Fruit fly (Drosophila melanogaster) whole organism, embryonic: Measurements from ENCODE around the gene CG11905.

Source experiments
- Antp ChIP-seq: fragments of 200-800 bp; sonication (Bioruptor generic); optimal IDR thresholded peaks from 3 replicates; lab custom pipeline; 2016; ENCODE audit warnings: missing biosample characterization, missing genetic modification characterization
- Atf-2 ChIP-seq: fragments of 200-800 bp; sonication (Bioruptor generic); optimal IDR thresholded peaks from 2 replicates; lab custom pipeline; 2016; ENCODE audit warnings: missing biosample characterization, missing genetic modification characterization
- Awh ChIP-seq: fragments of 200-800 bp; sonication (Bioruptor generic); IDR thresholded peaks from 2 replicates; pipeline ENCODE4, ENCODE4 v1.3.6; 2022; ENCODE audit warnings: missing biosample characterization, missing genetic modification characterization
- BEAF-32 ChIP-seq: fragments of 200-800 bp; sonication (Bioruptor generic); optimal IDR thresholded peaks from 3 replicates; lab custom pipeline; 2017; ENCODE audit warnings: missing biosample characterization, missing genetic modification characterization, mild to moderate bottlenecking, moderate library complexity, missing genetic modification reagents
- CG10543 ChIP-seq: fragments of 200-800 bp; sonication (Bioruptor generic); optimal IDR thresholded peaks from 3 replicates; lab custom pipeline; 2017; ENCODE audit warnings: missing biosample characterization, mild to moderate bottlenecking, missing genetic modification characterization, moderate library complexity
- CG10979 ChIP-seq: fragments of 200-800 bp; sonication (Bioruptor generic); optimal IDR thresholded peaks from 2 replicates; lab custom pipeline; 2018; ENCODE audit warnings: missing biosample characterization, mild to moderate bottlenecking, missing genetic modification characterization, moderate library complexity
- CG11504 ChIP-seq: fragments of 200-800 bp; sonication (Bioruptor generic); optimal IDR thresholded peaks from 3 replicates; lab custom pipeline; 2019; ENCODE audit warnings: missing biosample characterization, mild to moderate bottlenecking, missing genetic modification characterization, moderate library complexity
- CG11696 ChIP-seq: fragments of 200-800 bp; sonication (Bioruptor generic); IDR thresholded peaks from 2 replicates; pipeline ENCODE4 v1.3.6; 2022; ENCODE audit warnings: missing biosample characterization, missing genetic modification characterization
- CG15073 ChIP-seq: fragments of 200-800 bp; sonication (Bioruptor generic); optimal IDR thresholded peaks from 2 replicates; lab custom pipeline; 2016; ENCODE audit warnings: missing biosample characterization, missing genetic modification characterization
- CG16779 ChIP-seq: fragments of 200-800 bp; sonication (Bioruptor generic); IDR thresholded peaks from 2 replicates; pipeline ENCODE4 v1.3.6; 2022; ENCODE audit warnings: missing biosample characterization, missing genetic modification characterization
- CG17359 ChIP-seq: fragments of 200-800 bp; sonication (Bioruptor generic); optimal IDR thresholded peaks from 3 replicates; lab custom pipeline; 2018; ENCODE audit warnings: missing biosample characterization, mild to moderate bottlenecking, missing genetic modification characterization, moderate library complexity
- CG17361 ChIP-seq: fragments of 200-800 bp; sonication (Bioruptor generic); IDR thresholded peaks from 3 replicates; pipeline ENCODE4 v1.3.6; 2022; ENCODE audit warnings: missing biosample characterization, missing genetic modification characterization
- CG1832 ChIP-seq: fragments of 200-800 bp; sonication (Bioruptor generic); optimal IDR thresholded peaks from 2 replicates; lab custom pipeline; 2017; ENCODE audit warnings: missing biosample characterization, mild to moderate bottlenecking, missing genetic modification characterization, inconsistent platforms
- CG18599 ChIP-seq: fragments of 200-800 bp; sonication (Bioruptor generic); optimal IDR thresholded peaks from 3 replicates; lab custom pipeline; 2017; ENCODE audit warnings: missing biosample characterization, missing genetic modification characterization, mild to moderate bottlenecking, moderate library complexity, missing genetic modification reagents
- CG2120 ChIP-seq: fragments of 200-800 bp; sonication (Bioruptor generic); optimal IDR thresholded peaks from 3 replicates; lab custom pipeline; 2016; ENCODE audit warnings: missing biosample characterization, missing genetic modification characterization
- CG2678 ChIP-seq: fragments of 200-800 bp; sonication (Bioruptor generic); optimal IDR thresholded peaks from 3 replicates; lab custom pipeline; 2019; ENCODE audit warnings: missing biosample characterization, mild to moderate bottlenecking, missing genetic modification characterization, moderate library complexity
- CG2712 ChIP-seq: fragments of 200-800 bp; optimal IDR thresholded peaks from 3 replicates; lab custom pipeline; 2019; ENCODE audit warnings: missing biosample characterization, mild to moderate bottlenecking, missing genetic modification characterization, moderate library complexity
- CG3065 ChIP-seq: fragments of 200-800 bp; sonication (Bioruptor generic); optimal IDR thresholded peaks from 2 replicates; lab custom pipeline; 2016; ENCODE audit warnings: missing biosample characterization, missing genetic modification characterization
- CG32532 ChIP-seq: fragments of 200-800 bp; sonication (Bioruptor generic); IDR thresholded peaks from 2 replicates; pipeline ENCODE4 v1.3.6; 2022; ENCODE audit warnings: missing biosample characterization, missing genetic modification characterization
- CG34422 ChIP-seq: fragments of 200-800 bp; sonication (Bioruptor generic); IDR thresholded peaks from 3 replicates; pipeline ENCODE4 v1.3.6; 2022; ENCODE audit warnings: missing biosample characterization, missing genetic modification characterization
- CG3838 ChIP-seq: fragments of 200-800 bp; sonication (Bioruptor generic); optimal IDR thresholded peaks from 3 replicates; lab custom pipeline; 2016; ENCODE audit warnings: missing biosample characterization, missing genetic modification characterization
- CG7372 ChIP-seq: fragments of 200-800 bp; sonication (Bioruptor generic); IDR thresholded peaks from 2 replicates; pipeline ENCODE4 v1.3.6; 2022; ENCODE audit warnings: missing biosample characterization, missing genetic modification characterization
- CG8089 ChIP-seq: fragments of 200-800 bp; sonication (Bioruptor generic); optimal IDR thresholded peaks from 3 replicates; lab custom pipeline; 2016; ENCODE audit warnings: missing biosample characterization, missing genetic modification characterization
- CG8290 ChIP-seq, 3 experiments: fragments of 200-800 bp; sonication (Bioruptor generic); optimal IDR thresholded peaks; 2 replicates each; lab custom pipeline; 2016 to 2019; ENCODE audit warnings: missing biosample characterization in 3 of 3, missing genetic modification characterization in 3 of 3, mild to moderate bottlenecking in 2 of 3, moderate library complexity in 1 of 3
- CoRest ChIP-seq: fragments of 200-800 bp; sonication (Bioruptor generic); optimal IDR thresholded peaks from 3 replicates; lab custom pipeline; 2018; ENCODE audit warnings: missing biosample characterization, mild to moderate bottlenecking, missing genetic modification characterization, moderate library complexity
- Dfd ChIP-seq, 2 experiments: fragments of >200 bp; optimal IDR thresholded peaks; 2 replicates each; lab custom pipeline; 2017; ENCODE audit warnings: missing biosample characterization in 2 of 2, missing genetic modification characterization in 2 of 2
- Dip2 ChIP-seq: fragments of 200-800 bp; sonication (Bioruptor generic); IDR thresholded peaks from 2 replicates; pipeline ENCODE4 v1.3.6; 2022; ENCODE audit warnings: missing biosample characterization, missing genetic modification characterization
- Doc2 ChIP-seq: fragments of 200-800 bp; sonication (Bioruptor generic); IDR thresholded peaks from 2 replicates; pipeline ENCODE4 v1.3.6; 2022; ENCODE audit warnings: missing biosample characterization, missing genetic modification characterization
- Dp ChIP-seq: fragments of 200-800 bp; sonication (Bioruptor generic); optimal IDR thresholded peaks from 2 replicates; lab custom pipeline; 2018; ENCODE audit warnings: missing biosample characterization, mild to moderate bottlenecking, missing genetic modification characterization, moderate library complexity
- HHEX ChIP-seq: fragments of 200-800 bp; sonication (Bioruptor generic); optimal IDR thresholded peaks from 3 replicates; lab custom pipeline; 2017; ENCODE audit warnings: missing biosample characterization, mild to moderate bottlenecking, missing genetic modification characterization, missing genetic modification reagents
- HmgZ ChIP-seq: fragments of 200-800 bp; sonication (Bioruptor generic); optimal IDR thresholded peaks from 2 replicates; lab custom pipeline; 2018; ENCODE audit warnings: missing biosample characterization, mild to moderate bottlenecking, missing genetic modification characterization
- Hr51 ChIP-seq, 2 experiments: fragments of 200-800 bp; sonication (Bioruptor generic); optimal IDR thresholded peaks; 2 replicates in 1 of 2; 3 replicates in 1 of 2; lab custom pipeline; 2016 to 2018; ENCODE audit warnings: missing biosample characterization in 2 of 2, missing genetic modification characterization in 2 of 2, mild to moderate bottlenecking in 1 of 2, moderate library complexity in 1 of 2
- Jarid2 ChIP-seq: fragments of 200-800 bp; sonication (Bioruptor generic); optimal IDR thresholded peaks from 3 replicates; lab custom pipeline; 2017; ENCODE audit warnings: mild to moderate bottlenecking, missing biosample characterization, missing genetic modification reagents, missing genetic modification characterization
- Mad ChIP-seq: fragments of 200-800 bp; sonication (Bioruptor generic); optimal IDR thresholded peaks from 2 replicates; lab custom pipeline; 2016; ENCODE audit warnings: missing biosample characterization, missing genetic modification characterization
- Med ChIP-seq: fragments of 200-800 bp; sonication (Bioruptor generic); peaks from one replicate; lab custom pipeline; 2016; ENCODE audit warnings: missing biosample characterization, missing genetic modification characterization, mild to moderate bottlenecking, inconsistent platforms, moderate library complexity
- Meics ChIP-seq: fragments of 200-800 bp; sonication (Bioruptor generic); optimal IDR thresholded peaks from 2 replicates; lab custom pipeline; 2017; ENCODE audit warnings: missing biosample characterization, mild to moderate bottlenecking, missing genetic modification characterization
- Opbp ChIP-seq: fragments of 200-800 bp; sonication (Bioruptor generic); IDR thresholded peaks from 3 replicates; pipeline ENCODE4 v1.3.6; 2022; ENCODE audit warnings: missing biosample characterization, missing genetic modification characterization; ENCODE audit not compliant: partially characterized antibody
- Ptx1 ChIP-seq: fragments of 200-800 bp; sonication (Bioruptor generic); IDR thresholded peaks from 2 replicates; pipeline ENCODE4 v1.3.6; 2022; ENCODE audit warnings: missing biosample characterization, missing genetic modification characterization
- Xrp1 ChIP-seq: fragments of 200-800 bp; sonication (Bioruptor generic); IDR thresholded peaks from 2 replicates; pipeline ENCODE4 v1.3.6; 2022; ENCODE audit warnings: missing biosample characterization, missing genetic modification characterization
- ara ChIP-seq: fragments of 200-800 bp; sonication (Bioruptor generic); IDR thresholded peaks from 2 replicates; pipeline ENCODE4 v1.3.6; 2022; ENCODE audit warnings: missing biosample characterization, missing genetic modification characterization
- danr ChIP-seq: fragments of 200-800 bp; sonication (Bioruptor generic); IDR thresholded peaks from 2 replicates; pipeline ENCODE4 v1.3.6; 2022; ENCODE audit warnings: missing biosample characterization, missing genetic modification characterization
- dm ChIP-seq: fragments of 200-800 bp; sonication (Bioruptor generic); optimal IDR thresholded peaks from 3 replicates; lab custom pipeline; 2016; ENCODE audit warnings: missing biosample characterization, missing genetic modification characterization
- eyg ChIP-seq: fragments of 200-800 bp; sonication (Bioruptor generic); optimal IDR thresholded peaks from 3 replicates; lab custom pipeline; 2016; ENCODE audit warnings: missing biosample characterization, missing genetic modification characterization
- fd3F ChIP-seq: fragments of 200-800 bp; sonication (Bioruptor generic); optimal IDR thresholded peaks from 2 replicates; lab custom pipeline; 2018; ENCODE audit warnings: missing biosample characterization, mild to moderate bottlenecking, missing genetic modification characterization, moderate library complexity
- mld ChIP-seq: fragments of 200-800 bp; sonication (Bioruptor generic); IDR thresholded peaks from 3 replicates; pipeline ENCODE4 v1.3.6; 2022; ENCODE audit warnings: missing biosample characterization, missing genetic modification characterization; ENCODE audit not compliant: partially characterized antibody
- nom ChIP-seq: fragments of 200-800 bp; sonication (Bioruptor generic); optimal IDR thresholded peaks from 2 replicates; lab custom pipeline; 2017; ENCODE audit warnings: missing biosample characterization, missing genetic modification characterization, mild to moderate bottlenecking, moderate library complexity, missing genetic modification reagents
- otp ChIP-seq: fragments of 200-800 bp; sonication (Bioruptor generic); IDR thresholded peaks from 3 replicates; pipeline ENCODE4, ENCODE4 v1.3.6; 2022; ENCODE audit warnings: missing biosample characterization, missing genetic modification characterization
- phol ChIP-seq: fragments of 200-800 bp; sonication (Bioruptor generic); optimal IDR thresholded peaks from 3 replicates; lab custom pipeline; 2018; ENCODE audit warnings: missing biosample characterization, mild to moderate bottlenecking, missing genetic modification characterization, moderate library complexity
- run ChIP-seq: fragments of 200-800 bp; sonication (Bioruptor generic); optimal IDR thresholded peaks from 3 replicates; lab custom pipeline; 2018; ENCODE audit warnings: missing biosample characterization, mild to moderate bottlenecking, missing genetic modification characterization
- slou ChIP-seq: fragments of 200-800 bp; sonication (Bioruptor generic); optimal IDR thresholded peaks from 3 replicates; lab custom pipeline; 2016; ENCODE audit warnings: missing biosample characterization, missing genetic modification characterization
- stwl ChIP-seq: fragments of 200-800 bp; sonication (Bioruptor generic); optimal IDR thresholded peaks from 3 replicates; lab custom pipeline; 2018; ENCODE audit warnings: missing biosample characterization, mild to moderate bottlenecking, missing genetic modification characterization, moderate library complexity

Gene CG11905

dm6 chr3L:16884037-16884436 lies 51.3 kb downstream of the CG11905 start (continued):
- no peak for TF ChIP-seq slou
- TF ChIP-seq Dp (GFP tag; lab: Kevin White, UChicago): no peak
- no peak for TF ChIP-seq mld (GFP tag; lab: Robert Waterston, UW)
- TF ChIP-seq Opbp: peak; percentile 23; the same call in 1 of the 3 replicates
- TF ChIP-seq Mad (GFP tag; lab: Kevin White, UChicago): no peak
- TF ChIP-seq CG3838 (GFP tag; lab: Kevin White, UChicago): no peak
- TF ChIP-seq CG8089 (GFP tag; lab: Kevin White, UChicago): no peak
- TF ChIP-seq CG10979 (tag; lab: Kevin White, UChicago): peak; percentile 98
- TF ChIP-seq Xrp1 (GFP tag; lab: Robert Waterston, UW): no peak
- TF ChIP-seq Dip2: no peak
- no peak for TF ChIP-seq ara (GFP tag; lab: Robert Waterston, UW)
- TF ChIP-seq CG11504 (tag; lab: Kevin White, UChicago): peak; percentile 18
- peak; percentile 0 for TF ChIP-seq stwl
- TF ChIP-seq CoRest (tag; lab: Kevin White, UChicago): no peak
- no peak for TF ChIP-seq CG34422 (GFP tag; lab: Robert Waterston, UW)
- peak; percentile 94 for TF ChIP-seq CG15073
- no peak for TF ChIP-seq CG1832 (GFP tag; lab: Kevin White, UChicago)
- TF ChIP-seq phol (tag; lab: Kevin White, UChicago): no peak
- no peak for TF ChIP-seq fd3F (GFP tag; lab: Kevin White, UChicago)
- peak; percentile 15 for TF ChIP-seq Meics
- no peak for TF ChIP-seq CG7372 (GFP tag; lab: Robert Waterston, UW)
- TF ChIP-seq dm: no peak
- TF ChIP-seq CG8290 (GFP tag; optimal IDR thresholded peaks at IDR 0.05; lab: Kevin White, UChicago): no peak
- TF ChIP-seq CG8290 (tag; optimal IDR thresholded peaks at IDR 0.05; lab: Kevin White, UChicago): peak in 1 of 2 experiments; percentile 43
- TF ChIP-seq Med: peak; percentile 70
- TF ChIP-seq run (tag; lab: Kevin White, UChicago): no peak
- TF ChIP-seq CG17359 (tag; lab: Kevin White, UChicago): no peak
- peak; percentile 7 for TF ChIP-seq CG2678 (tag; lab: Kevin White, UChicago)
- no peak for TF ChIP-seq Jarid2 (GFP tag; lab: Kevin White, UChicago)
- TF ChIP-seq eyg (GFP tag; lab: Kevin White, UChicago): no peak
- TF ChIP-seq nom: no peak
- TF ChIP-seq HmgZ (tag; lab: Kevin White, UChicago): peak; percentile 7
- TF ChIP-seq CG18599 (GFP tag; lab: Kevin White, UChicago): no peak

dm6 chr3L:16881097-16881496 lies 54.2 kb downstream of the CG11905 start:
- TF ChIP-seq CG10979 (tag; lab: Kevin White, UChicago) (no peak), danr (GFP tag; lab: Robert Waterston, UW) (no peak), BEAF-32 (GFP tag; lab: Kevin White, UChicago) (no peak), Atf-2 (GFP tag; lab: Kevin White, UChicago) (no peak), Doc2 (no peak), CoRest (tag; lab: Kevin White, UChicago) (peak; percentile 27), Awh (no peak), Antp (GFP tag; lab: Kevin White, UChicago) (no peak), otp (GFP tag; lab: Robert Waterston, UW) (no peak), Ptx1 (no peak), CG3065 (GFP tag; lab: Kevin White, UChicago) (no peak), CG32532 (peak; percentile 15; the same call in 1 of the 2 replicates), CG2712 (tag; lab: Kevin White, UChicago) (peak; percentile 11), HHEX (GFP tag; lab: Kevin White, UChicago) (no peak), CG11696 (GFP tag; lab: Robert Waterston, UW) (no peak), CG17361 (GFP tag; lab: Robert Waterston, UW) (0 out of 3 replicates have a peak, but pooled peaks have one; percentile 22), CG10543 (GFP tag; lab: Kevin White, UChicago) (no peak), Hr51 (GFP tag; optimal IDR thresholded peaks at IDR 0.05; lab: Kevin White, UChicago) (peak in 1 of 2 experiments; percentile 50), CG2120 (GFP tag; lab: Kevin White, UChicago) (peak; percentile 33), CG16779 (GFP tag; lab: Robert Waterston, UW) (no peak), CG3838 (GFP tag; lab: Kevin White, UChicago) (no peak), Dfd (GFP tag; optimal IDR thresholded peaks at IDR 0.05; lab: Kevin White, UChicago) (no peak), CG2678 (tag; lab: Kevin White, UChicago) (peak; percentile 42)
